Fruit fly (Drosophila melanogaster): Measurements from ENCODE around the gene CG14273.

- TF ChIP-seq ttk (optimal IDR thresholded peaks at IDR 0.05) (no peak), Myc (optimal IDR thresholded peaks at IDR 0.05) (no peak), h (optimal IDR thresholded peaks at IDR 0.05) (no peak)
Observed at dm6 chr2L:8384108-8384601, 41.7 kb downstream of the CG14273 start, which contains the start of the genes Dad1 and CG13384.
